Worm (Caenorhabditis elegans) whole organism, early embryonic: Measurements from ENCODE around the gene T01E8.1.

Experiments
- B0310.2 ChIP-seq: sonication (generic microtip); optimal IDR thresholded peaks from 2 replicates; lab custom pipeline; 2016; ENCODE audit warnings: mild to moderate bottlenecking, missing genetic modification characterization, missing compliant biosample characterization
- aly-1 ChIP-seq: sonication (generic microtip); optimal IDR thresholded peaks from 2 replicates; lab custom pipeline; 2016; ENCODE audit warnings: missing genetic modification characterization, missing compliant biosample characterization
- ceh-13 ChIP-seq: fragments of 200-800 bp; sonication (Bioruptor generic); optimal IDR thresholded peaks from 2 replicates; lab custom pipeline; 2018; ENCODE audit warnings: mild to moderate bottlenecking, missing genetic modification characterization, missing compliant biosample characterization
- ceh-36 ChIP-seq: sonication (generic microtip); optimal IDR thresholded peaks from 2 replicates; lab custom pipeline; 2016; ENCODE audit warnings: missing genetic modification characterization, inconsistent platforms, missing compliant biosample characterization
- flt-1 ChIP-seq: fragments of 200-800 bp; sonication (Bioruptor generic); IDR thresholded peaks from 2 replicates; pipeline ENCODE4 v1.3.6; 2022; ENCODE audit warnings: missing genetic modification characterization, missing compliant biosample characterization
- hmbx-1 ChIP-seq: sonication (generic microtip); optimal IDR thresholded peaks from 2 replicates; lab custom pipeline; 2016; ENCODE audit warnings: mild to moderate bottlenecking, missing genetic modification characterization, missing compliant biosample characterization
- hnd-1 ChIP-seq: sonication (generic microtip); optimal IDR thresholded peaks from 2 replicates; lab custom pipeline; 2016; ENCODE audit warnings: missing genetic modification characterization, missing compliant biosample characterization
- scrt-1 ChIP-seq: fragments of 200-800 bp; sonication (Bioruptor generic); IDR thresholded peaks from 2 replicates; pipeline ENCODE4 v1.3.6; 2022; ENCODE audit warnings: missing genetic modification characterization, missing compliant biosample characterization

DNA sequence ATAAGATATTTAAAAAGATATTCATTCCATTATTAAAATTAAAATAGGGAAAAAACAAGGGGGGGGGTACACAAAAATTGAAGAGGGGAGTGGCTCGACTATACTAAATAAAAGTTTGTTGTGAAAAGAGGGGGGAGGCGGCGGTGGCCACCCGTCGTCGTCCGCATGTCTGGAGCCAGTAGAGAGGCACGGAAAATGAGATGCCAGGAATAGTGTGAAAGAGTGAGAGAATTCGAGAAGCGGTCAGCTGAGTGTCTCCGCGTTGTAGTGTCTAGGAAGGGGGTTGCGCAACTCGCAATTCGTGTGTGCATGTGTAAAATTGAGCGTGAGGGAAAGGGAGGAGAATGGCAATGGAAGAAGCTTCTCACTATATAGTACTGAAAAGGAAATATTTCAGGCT, 4.2 kb upstream of the T01E8.1 start:
- TF ChIP-seq B0310.2 (tag; lab: Kevin White, UChicago) (no peak), ceh-13 (no peak), flt-1 (GFP tag; lab: Robert Waterston, UW) (no peak), scrt-1 (GFP tag; lab: Robert Waterston, UW) (no peak), ceh-36 (no peak), hnd-1 (no peak), aly-1 (tag; lab: Kevin White, UChicago) (no peak), hmbx-1 (tag; lab: Kevin White, UChicago) (no peak)
